Worm (Caenorhabditis elegans): ENCODE data around the gene Y43F8B.15.

- TF ChIP-seq lin-13 (GFP tag; optimal IDR thresholded peaks at IDR 0.05), result no peak
- TF ChIP-seq unc-62 (GFP tag; optimal IDR thresholded peaks at IDR 0.05), result no peak
- TF ChIP-seq Y116A8C.19 (tag; optimal IDR thresholded peaks at IDR 0.05; ENCODE audit: borderline replicate concordance), result no peak
- no peak for TF ChIP-seq zag-1 (tag; optimal IDR thresholded peaks at IDR 0.05)
Measured at ce11 chrV:19432972-19433371, 28.9 kb downstream of the Y43F8B.15 start, which contains the start of gene C25F9.11.

All from whole organism, L1 larva.